Worm (Caenorhabditis elegans) whole organism, young adult: ENCODE data around the gene eat-6.

Experiments
- attf-6 ChIP-seq: fragments of 200-800 bp; sonication (Bioruptor generic); IDR thresholded peaks from 2 replicates; pipeline ENCODE4 v1.3.6; 2022; ENCODE audit warnings: missing genetic modification reagents, missing genetic modification characterization, missing compliant biosample characterization
- lsy-27 ChIP-seq: sonication (generic microtip); optimal IDR thresholded peaks from 2 replicates; lab custom pipeline; 2017; ENCODE audit warnings: missing genetic modification characterization, mild to moderate bottlenecking, missing compliant biosample characterization, antibody characterized with exemption, missing genotype, borderline replicate concordance; ENCODE audit not compliant: insufficient read depth
- unc-62 ChIP-seq: fragments of 150-350 bp; optimal IDR thresholded peaks from 2 replicates; lab custom pipeline; 2014; ENCODE audit warnings: missing biosample characterization, missing genetic modification reagents, missing genetic modification characterization

DNA sequence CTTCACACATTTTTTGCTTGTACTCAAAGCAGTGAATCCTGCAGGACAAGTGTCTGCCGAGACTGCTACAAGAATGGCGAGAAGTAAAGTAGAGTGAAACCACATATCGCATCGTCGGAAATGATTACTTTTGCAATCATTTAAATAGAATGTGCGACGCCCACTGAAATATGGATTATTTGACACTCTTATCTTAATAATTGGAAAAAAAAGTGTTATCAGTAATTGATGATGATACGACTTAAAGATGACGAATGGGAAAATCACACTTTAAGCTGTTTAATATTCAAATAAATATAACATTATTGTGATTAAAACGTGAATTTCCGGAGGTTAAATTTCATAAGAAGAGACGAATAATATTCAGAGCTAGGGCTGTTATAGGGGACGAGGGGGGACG, 8.2 kb upstream of the eat-6 start, which contains the start of gene clec-41:
- no peak for TF ChIP-seq unc-62 (GFP tag; lab: Kevin White, UChicago)
- TF ChIP-seq lsy-27 (tag; lab: Kevin White, UChicago), result no peak
- TF ChIP-seq attf-6 (GFP tag; lab: Robert Waterston, UW), result no peak
